Worm (Caenorhabditis elegans) whole organism, early embryonic: ENCODE data around the gene chat-1.

Experiments
- aly-1 ChIP-seq: sonication (generic microtip); optimal IDR thresholded peaks from 2 replicates; lab custom pipeline; 2016; ENCODE audit warnings: missing genetic modification characterization, missing compliant biosample characterization
- ama-1 ChIP-seq: fragments of 150-350 bp; optimal IDR thresholded peaks from 2 replicates; lab custom pipeline; 2014
- hmbx-1 ChIP-seq: sonication (generic microtip); optimal IDR thresholded peaks from 2 replicates; lab custom pipeline; 2016; ENCODE audit warnings: mild to moderate bottlenecking, missing genetic modification characterization, missing compliant biosample characterization
- hmg-4 ChIP-seq: fragments of 200-800 bp; sonication (Bioruptor generic); optimal IDR thresholded peaks from 2 replicates; lab custom pipeline; 2018; ENCODE audit warnings: mild to moderate bottlenecking, missing genetic modification characterization, missing compliant biosample characterization
- tbx-37 ChIP-seq: fragments of 200-800 bp; sonication (Bioruptor generic); conservative IDR thresholded peaks from 2 replicates; pipeline ENCODE4 v1.3.6; 2022; ENCODE audit warnings: missing genetic modification reagents, missing genetic modification characterization, missing compliant biosample characterization

DNA sequence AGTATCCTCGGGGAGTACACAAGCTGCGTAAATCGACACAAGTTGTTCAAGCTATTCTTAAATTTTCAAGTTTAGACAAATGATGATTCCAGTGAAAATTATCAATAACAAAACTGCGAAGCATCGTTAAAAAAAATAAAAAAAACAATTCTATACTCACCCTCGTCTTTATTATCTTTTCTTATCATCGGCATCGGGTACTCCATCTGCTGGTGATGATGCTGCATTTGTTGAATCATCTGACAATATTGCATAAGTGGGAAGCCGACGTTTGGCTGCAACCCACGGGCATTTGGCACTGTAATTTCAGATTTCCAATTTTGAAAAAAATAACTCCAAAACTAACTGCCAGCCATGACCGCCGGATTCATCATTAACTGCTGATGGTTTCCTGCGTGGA lies 34.2 kb downstream of the chat-1 start:
- TF ChIP-seq tbx-37 (GFP tag; lab: Robert Waterston, UW) (no peak), ama-1 (lab: Kevin White, UChicago) (no peak), hmg-4 (GFP tag; lab: Kevin White, UChicago) (no peak), aly-1 (tag; lab: Kevin White, UChicago) (no peak), hmbx-1 (tag; lab: Kevin White, UChicago) (no peak)
